Fruit fly (Drosophila melanogaster) whole organism, pupa: ENCODE results near the gene sra.

Source experiments
- CG10348 ChIP-seq: fragments of 200-800 bp; sonication (Bioruptor generic); IDR thresholded peaks from 2 replicates; pipeline ENCODE4 v1.3.6; 2022; ENCODE audit warnings: missing biosample characterization, missing genetic modification characterization
- CG14655 ChIP-seq: fragments of 200-800 bp; sonication (Bioruptor generic); optimal IDR thresholded peaks from 3 replicates; lab custom pipeline; 2017; ENCODE audit warnings: mild to moderate bottlenecking, missing biosample characterization, missing genetic modification reagents, missing genetic modification characterization
- CG17806 ChIP-seq: fragments of 200-800 bp; sonication (Bioruptor generic); optimal IDR thresholded peaks from 2 replicates; lab custom pipeline; 2018; ENCODE audit warnings: missing biosample characterization, mild to moderate bottlenecking, missing genetic modification characterization, moderate library complexity
- CG34367 ChIP-seq: fragments of 200-800 bp; sonication (Bioruptor generic); optimal IDR thresholded peaks from 2 replicates; lab custom pipeline; 2018; ENCODE audit warnings: missing biosample characterization, mild to moderate bottlenecking, missing genetic modification characterization
- CG4496 ChIP-seq: fragments of 200-800 bp; sonication (Bioruptor generic); IDR thresholded peaks from 3 replicates; pipeline ENCODE4 v1.3.6; 2022; ENCODE audit warnings: missing biosample characterization, missing genetic modification characterization
- CG8159 ChIP-seq: fragments of 200-800 bp; sonication (Bioruptor generic); optimal IDR thresholded peaks from 3 replicates; lab custom pipeline; 2018; ENCODE audit warnings: missing biosample characterization, mild to moderate bottlenecking, missing genetic modification characterization, moderate library complexity
- CG8301 ChIP-seq: fragments of 200-800 bp; sonication (Bioruptor generic); optimal IDR thresholded peaks from 2 replicates; lab custom pipeline; 2018; ENCODE audit warnings: missing biosample characterization, mild to moderate bottlenecking, missing genetic modification characterization
- CG9948 ChIP-seq: fragments of 200-800 bp; sonication (Bioruptor generic); optimal IDR thresholded peaks from 2 replicates; lab custom pipeline; 2018; ENCODE audit warnings: missing biosample characterization, mild to moderate bottlenecking, missing genetic modification characterization, moderate library complexity
- D1 ChIP-seq: fragments of 200-800 bp; sonication (Bioruptor generic); optimal IDR thresholded peaks from 2 replicates; lab custom pipeline; 2018; ENCODE audit warnings: missing biosample characterization, mild to moderate bottlenecking, missing genetic modification characterization, moderate library complexity
- Pif1B ChIP-seq: fragments of 200-800 bp; sonication (Bioruptor generic); optimal IDR thresholded peaks from 3 replicates; lab custom pipeline; 2016; ENCODE audit warnings: missing biosample characterization, missing genetic modification characterization
- Snoo ChIP-seq: fragments of 200-800 bp; sonication (Bioruptor generic); optimal IDR thresholded peaks from 3 replicates; lab custom pipeline; 2017; ENCODE audit warnings: missing biosample characterization, mild to moderate bottlenecking, missing genetic modification characterization, inconsistent platforms
- gl ChIP-seq: fragments of 200-800 bp; sonication (Bioruptor generic); optimal IDR thresholded peaks from 2 replicates; lab custom pipeline; 2018; ENCODE audit warnings: missing biosample characterization, mild to moderate bottlenecking, missing genetic modification characterization

DNA sequence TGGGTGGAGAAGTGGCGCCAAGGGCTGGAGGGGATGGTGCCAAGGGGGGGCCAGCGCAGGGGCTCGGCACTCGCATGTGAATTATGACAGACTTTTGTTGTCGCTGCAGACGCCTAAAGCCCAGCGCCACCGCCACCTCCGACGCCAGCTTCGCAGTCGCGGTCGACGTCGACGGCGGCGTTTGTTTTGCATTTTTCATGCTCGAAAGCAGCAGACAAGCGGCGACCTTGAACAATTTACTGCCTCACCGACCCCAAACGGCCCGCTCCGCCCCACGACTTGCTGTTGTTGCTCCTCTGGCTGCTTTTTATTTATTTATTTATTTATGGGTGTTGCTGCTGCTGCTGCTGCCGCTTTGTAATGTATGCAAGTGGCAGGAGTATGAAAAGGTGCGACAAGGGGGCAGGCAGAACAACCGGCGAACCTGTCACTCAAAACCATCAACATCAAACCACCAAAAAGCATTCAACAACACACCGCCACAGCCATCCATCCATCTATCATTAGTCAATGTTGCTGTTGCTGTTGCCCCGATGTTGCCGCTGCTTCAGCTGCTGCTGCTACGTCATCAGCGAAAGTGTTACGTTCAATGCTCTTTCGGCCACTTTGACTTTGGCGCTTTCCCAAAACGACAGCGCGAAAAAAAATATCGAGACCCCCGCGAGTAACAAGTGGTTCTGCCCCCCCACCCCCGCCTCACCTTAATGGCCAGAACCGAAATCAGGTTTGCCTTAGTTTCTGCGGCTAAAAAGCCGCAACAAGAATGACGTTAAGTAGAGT lies 31.6 kb downstream of the sra start:
- TF ChIP-seq CG4496 (GFP tag; lab: Robert Waterston, UW) (no peak), CG8159 (tag; lab: Kevin White, UChicago) (no peak), Pif1B (GFP tag; lab: Kevin White, UChicago) (no peak), CG14655 (no peak), gl (tag; lab: Kevin White, UChicago) (no peak), CG8301 (tag; lab: Kevin White, UChicago) (no peak), CG17806 (tag; lab: Kevin White, UChicago) (no peak), CG10348 (no peak), CG9948 (no peak), CG34367 (tag; lab: Kevin White, UChicago) (no peak), D1 (tag; lab: Kevin White, UChicago) (no peak), Snoo (tag; lab: Kevin White, UChicago) (no peak)
